Fruit fly (Drosophila melanogaster) whole organism, adult: ENCODE data around the gene CG2611.
A peak's percentile ranks its signal among the peaks of the same experiment; 100 is the strongest.

Experiments
- CG11617 ChIP-seq: fragments of 200-800 bp; sonication (Bioruptor generic); optimal IDR thresholded peaks from 2 replicates; lab custom pipeline; 2017; ENCODE audit warnings: mild to moderate bottlenecking, missing biosample characterization, missing genetic modification reagents, missing genetic modification characterization
- CG12768 ChIP-seq: fragments of 200-800 bp; sonication (Bioruptor generic); optimal IDR thresholded peaks from 2 replicates; lab custom pipeline; 2017; ENCODE audit warnings: missing biosample characterization, missing genetic modification characterization, mild to moderate bottlenecking, moderate library complexity, missing genetic modification reagents
- CG14711 ChIP-seq: fragments of 200-800 bp; sonication (Bioruptor generic); optimal IDR thresholded peaks from 2 replicates; lab custom pipeline; 2018; ENCODE audit warnings: missing biosample characterization, mild to moderate bottlenecking, missing genetic modification characterization, moderate library complexity
- CG1620 ChIP-seq: fragments of 200-800 bp; sonication (Bioruptor generic); optimal IDR thresholded peaks from 2 replicates; lab custom pipeline; 2016; ENCODE audit warnings: missing biosample characterization, missing genetic modification characterization
- CG33017 ChIP-seq: fragments of 200-800 bp; sonication (Bioruptor generic); optimal IDR thresholded peaks from 2 replicates; lab custom pipeline; 2018; ENCODE audit warnings: missing biosample characterization, mild to moderate bottlenecking, missing genetic modification characterization, moderate library complexity
- CG5204 ChIP-seq: fragments of 200-800 bp; sonication (Bioruptor generic); optimal IDR thresholded peaks from 2 replicates; lab custom pipeline; 2016; ENCODE audit warnings: missing biosample characterization, missing genetic modification characterization
- CG7045 ChIP-seq: fragments of 200-800 bp; sonication (Bioruptor generic); optimal IDR thresholded peaks from 2 replicates; lab custom pipeline; 2017; ENCODE audit warnings: missing biosample characterization, mild to moderate bottlenecking, missing genetic modification characterization
- CG7101 ChIP-seq: fragments of 200-800 bp; sonication (Bioruptor generic); optimal IDR thresholded peaks from 2 replicates; lab custom pipeline; 2018; ENCODE audit warnings: missing biosample characterization, mild to moderate bottlenecking, missing genetic modification characterization, moderate library complexity
- Clk ChIP-seq: fragments of 200-800 bp; sonication (Bioruptor generic); optimal IDR thresholded peaks from 2 replicates; lab custom pipeline; 2017; ENCODE audit warnings: missing biosample characterization, missing genetic modification characterization
- Crg-1 ChIP-seq: fragments of 200-800 bp; sonication (Bioruptor generic); optimal IDR thresholded peaks from 2 replicates; lab custom pipeline; 2016; ENCODE audit warnings: missing biosample characterization, missing genetic modification characterization
- Hr96 ChIP-seq: fragments of 200-800 bp; sonication (Bioruptor generic); optimal IDR thresholded peaks from 2 replicates; lab custom pipeline; 2016; ENCODE audit warnings: missing biosample characterization, missing genetic modification characterization
- Mnt ChIP-seq: fragments of 200-800 bp; sonication (Bioruptor generic); optimal IDR thresholded peaks from 2 replicates; lab custom pipeline; 2016; ENCODE audit warnings: missing biosample characterization, mild to moderate bottlenecking, missing genetic modification characterization
- bab1 ChIP-seq: fragments of 200-800 bp; sonication (Bioruptor generic); optimal IDR thresholded peaks from 3 replicates; lab custom pipeline; 2019; ENCODE audit warnings: missing biosample characterization, mild to moderate bottlenecking, missing genetic modification characterization, moderate library complexity
- cic ChIP-seq: fragments of 200-800 bp; sonication (Bioruptor generic); optimal IDR thresholded peaks from 2 replicates; lab custom pipeline; 2017; ENCODE audit warnings: missing biosample characterization, mild to moderate bottlenecking, missing genetic modification characterization, moderate library complexity
- cnc ChIP-seq, 2 experiments: fragments of >200 bp; optimal IDR thresholded peaks; 2 replicates each; lab custom pipeline; 2017
- kay ChIP-seq: fragments of 200-800 bp; sonication (Bioruptor generic); peaks from one replicate; lab custom pipeline; 2016; ENCODE audit warnings: missing biosample characterization, missing genetic modification characterization, borderline replicate concordance
- ovo ChIP-seq: fragments of 200-800 bp; sonication (Bioruptor generic); optimal IDR thresholded peaks from 2 replicates; lab custom pipeline; 2016; ENCODE audit warnings: missing biosample characterization, missing genetic modification characterization
- pad ChIP-seq: fragments of 200-800 bp; sonication (Bioruptor generic); optimal IDR thresholded peaks from 3 replicates; lab custom pipeline; 2017; ENCODE audit warnings: missing biosample characterization, missing genetic modification characterization, mild to moderate bottlenecking, moderate library complexity, missing genetic modification reagents
- tj ChIP-seq: fragments of 200-800 bp; sonication (Bioruptor generic); optimal IDR thresholded peaks from 3 replicates; lab custom pipeline; 2017; ENCODE audit warnings: missing biosample characterization, mild to moderate bottlenecking, missing genetic modification characterization, moderate library complexity
- toe ChIP-seq: fragments of 200-800 bp; sonication (Bioruptor generic); optimal IDR thresholded peaks from 2 replicates; lab custom pipeline; 2016; ENCODE audit warnings: missing biosample characterization, missing genetic modification characterization

Gene CG2611

DNA sequence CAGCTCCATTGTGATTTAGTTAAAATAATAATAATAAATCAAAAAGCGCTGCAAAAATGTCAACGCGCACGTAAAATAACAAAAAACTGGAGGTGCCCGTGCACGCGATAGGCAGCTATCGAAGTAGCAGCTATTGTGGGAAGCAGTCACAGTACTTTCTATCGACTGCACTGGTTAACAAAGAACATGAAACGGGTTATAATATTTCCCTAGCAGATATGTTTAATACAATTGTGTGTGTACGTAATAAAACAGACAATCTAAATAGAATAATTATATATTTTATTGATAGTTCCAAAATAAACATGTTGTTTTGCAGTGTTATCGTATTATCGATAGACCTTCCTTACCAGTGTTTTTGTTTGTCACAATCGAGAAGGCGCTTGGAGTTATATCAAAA lies 25.9 kb downstream of the CG2611 start, which contains the start of the genes CG31678 and IKKepsilon:
TSS of gene CG31678 (minus strand) at position 67 of the 400 bp plus-strand sequence.
TSS of gene IKKepsilon (plus strand) at position 171 of the 400 bp plus-strand sequence.
- TF ChIP-seq ovo (no peak), tj (GFP tag; lab: Kevin White, UChicago) (peak; percentile 21), Crg-1 (GFP tag; lab: Kevin White, UChicago) (peak; percentile 23), CG7045 (GFP tag; lab: Kevin White, UChicago) (peak; percentile 13), pad (GFP tag; lab: Kevin White, UChicago) (peak; percentile 15), CG33017 (tag; lab: Kevin White, UChicago) (peak; percentile 29), CG7101 (tag; lab: Kevin White, UChicago) (peak; percentile 37), kay (GFP tag; lab: Kevin White, UChicago) (peak; percentile 64), cic (GFP tag; lab: Kevin White, UChicago) (peak; percentile 47), CG1620 (GFP tag; lab: Kevin White, UChicago) (peak; percentile 10), CG5204 (GFP tag; lab: Kevin White, UChicago) (no peak), bab1 (GFP tag; lab: Kevin White, UChicago) (peak; percentile 58), cnc (optimal IDR thresholded peaks at IDR 0.05; lab: Kevin White, UChicago) (no peak), CG14711 (peak; percentile 45), Hr96 (GFP tag; lab: Kevin White, UChicago) (no peak), Mnt (GFP tag; lab: Kevin White, UChicago) (peak; percentile 46), CG11617 (GFP tag; lab: Kevin White, UChicago) (peak; percentile 23), CG12768 (GFP tag; lab: Kevin White, UChicago) (no peak), toe (GFP tag; lab: Kevin White, UChicago) (peak; percentile 20), Clk (GFP tag; lab: Kevin White, UChicago) (no peak)

DNA sequence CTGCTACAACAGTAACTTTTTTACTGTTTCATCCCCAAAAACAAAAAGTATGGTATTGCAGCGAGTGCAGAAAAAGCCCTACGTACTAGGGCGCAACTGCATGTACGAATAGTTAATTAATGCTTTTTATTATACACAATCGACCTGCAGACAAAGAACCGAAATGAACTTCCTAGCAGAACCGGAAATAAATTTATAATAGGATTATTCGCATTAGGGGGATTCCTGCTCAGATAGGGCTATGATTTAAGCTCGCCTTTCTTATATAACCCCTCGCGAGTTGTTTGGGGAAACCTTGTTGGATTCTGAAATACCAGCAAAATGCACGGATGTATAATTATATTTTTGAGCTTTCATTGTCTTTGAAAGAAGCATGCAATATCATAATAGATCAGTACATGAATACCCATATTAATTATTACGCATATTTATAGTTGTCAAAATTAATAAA lies 31.7 kb downstream of the CG2611 start, which contains the start of gene Cen:
TSS of gene Cen (minus strand) at position 199 of the 451 bp plus-strand sequence.
- TF ChIP-seq pad (GFP tag; lab: Kevin White, UChicago) (peak; percentile 3), CG11617 (GFP tag; lab: Kevin White, UChicago) (peak; percentile 69), CG7101 (tag; lab: Kevin White, UChicago) (peak; percentile 43), CG33017 (tag; lab: Kevin White, UChicago) (peak; percentile 7), CG14711 (peak; percentile 12), Hr96 (GFP tag; lab: Kevin White, UChicago) (peak; percentile 67), CG12768 (GFP tag; lab: Kevin White, UChicago) (peak; percentile 8), tj (GFP tag; lab: Kevin White, UChicago) (peak; percentile 37), kay (GFP tag; lab: Kevin White, UChicago) (peak; percentile 14), Crg-1 (GFP tag; lab: Kevin White, UChicago) (peak; percentile 20), ovo (no peak), CG1620 (GFP tag; lab: Kevin White, UChicago) (peak; percentile 64), bab1 (GFP tag; lab: Kevin White, UChicago) (peak; percentile 53), CG7045 (GFP tag; lab: Kevin White, UChicago) (peak; percentile 61), Clk (GFP tag; lab: Kevin White, UChicago) (no peak), toe (GFP tag; lab: Kevin White, UChicago) (peak; percentile 77), Mnt (GFP tag; lab: Kevin White, UChicago) (peak; percentile 50), CG5204 (GFP tag; lab: Kevin White, UChicago) (peak; percentile 67), cic (GFP tag; lab: Kevin White, UChicago) (no peak), cnc (optimal IDR thresholded peaks at IDR 0.05; lab: Kevin White, UChicago) (no peak)

DNA sequence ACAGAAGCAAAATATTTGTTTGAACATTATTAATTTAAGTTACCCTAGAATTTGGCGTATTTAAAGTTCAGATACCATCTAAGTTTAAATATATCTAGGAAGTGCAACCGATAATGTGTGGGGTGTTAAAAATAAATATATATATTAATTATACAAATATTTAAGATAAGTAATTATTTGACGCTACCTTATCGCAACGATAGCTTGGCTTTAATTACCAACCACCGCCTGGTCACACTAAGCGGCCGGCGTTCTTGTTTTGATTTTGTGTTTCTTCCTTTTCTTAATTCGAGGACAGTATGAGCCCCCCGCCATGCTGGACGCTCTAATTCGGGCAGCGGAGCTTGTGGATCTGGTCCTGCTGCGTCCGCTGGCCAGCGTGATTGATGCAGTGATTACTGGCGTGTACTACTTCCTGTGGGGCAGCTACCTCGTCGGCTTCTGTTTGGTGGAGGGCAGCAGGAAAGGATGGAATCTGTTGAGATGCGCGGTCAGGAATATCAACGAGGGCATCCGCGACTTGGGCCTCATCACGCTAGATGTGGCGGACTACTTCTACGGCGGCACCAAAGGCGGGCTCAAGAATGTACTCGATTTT lies 32.2 kb downstream of the CG2611 start, which contains the start of gene CG2617:
TSS of gene CG2617 (plus strand) at position 233 of the 598 bp plus-strand sequence.
- TF ChIP-seq tj (GFP tag; lab: Kevin White, UChicago) (no peak), Crg-1 (GFP tag; lab: Kevin White, UChicago) (no peak), bab1 (GFP tag; lab: Kevin White, UChicago) (no peak), CG11617 (GFP tag; lab: Kevin White, UChicago) (peak; percentile 24), CG1620 (GFP tag; lab: Kevin White, UChicago) (no peak)

DNA sequence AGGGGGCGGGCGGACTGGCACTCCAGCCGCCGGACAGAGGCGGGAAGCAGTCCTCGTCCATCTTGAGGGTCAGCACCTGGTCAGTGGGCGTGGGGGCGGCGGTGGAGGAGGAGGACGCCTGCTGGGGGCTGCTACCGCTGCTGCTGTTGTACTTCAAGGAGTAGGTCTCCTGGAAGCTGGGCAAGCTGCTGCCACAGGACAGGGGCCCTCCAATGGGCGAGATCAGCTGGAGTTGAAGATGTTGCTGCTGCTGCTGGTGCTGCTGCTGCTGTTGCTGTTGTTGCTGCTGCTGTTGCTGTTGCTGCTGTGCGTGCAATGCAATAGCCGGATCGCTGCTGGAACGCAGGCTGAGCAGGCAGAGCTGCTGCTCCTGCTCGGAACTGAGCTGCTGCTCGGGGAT lies 38.7 kb downstream of the CG2611 start:
- no peak for TF ChIP-seq Mnt (GFP tag; lab: Kevin White, UChicago)
- no peak for TF ChIP-seq CG14711
- no peak for TF ChIP-seq pad (GFP tag; lab: Kevin White, UChicago)
- no peak for TF ChIP-seq bab1 (GFP tag; lab: Kevin White, UChicago)
- no peak for TF ChIP-seq toe (GFP tag; lab: Kevin White, UChicago)
- no peak for TF ChIP-seq CG33017 (tag; lab: Kevin White, UChicago)
- TF ChIP-seq Clk (GFP tag; lab: Kevin White, UChicago) = no peak
- no peak for TF ChIP-seq CG11617 (GFP tag; lab: Kevin White, UChicago)
- no peak for TF ChIP-seq Crg-1 (GFP tag; lab: Kevin White, UChicago)
- TF ChIP-seq Hr96 (GFP tag; lab: Kevin White, UChicago) = no peak
- TF ChIP-seq CG7045 (GFP tag; lab: Kevin White, UChicago) = no peak
- TF ChIP-seq tj (GFP tag; lab: Kevin White, UChicago) = no peak
- no peak for TF ChIP-seq cnc (optimal IDR thresholded peaks at IDR 0.05; lab: Kevin White, UChicago)
- TF ChIP-seq ovo = no peak
- no peak for TF ChIP-seq CG5204 (GFP tag; lab: Kevin White, UChicago)
- TF ChIP-seq CG7101 (tag; lab: Kevin White, UChicago) = no peak
- TF ChIP-seq CG1620 (GFP tag; lab: Kevin White, UChicago) = no peak
- no peak for TF ChIP-seq cic (GFP tag; lab: Kevin White, UChicago)

DNA sequence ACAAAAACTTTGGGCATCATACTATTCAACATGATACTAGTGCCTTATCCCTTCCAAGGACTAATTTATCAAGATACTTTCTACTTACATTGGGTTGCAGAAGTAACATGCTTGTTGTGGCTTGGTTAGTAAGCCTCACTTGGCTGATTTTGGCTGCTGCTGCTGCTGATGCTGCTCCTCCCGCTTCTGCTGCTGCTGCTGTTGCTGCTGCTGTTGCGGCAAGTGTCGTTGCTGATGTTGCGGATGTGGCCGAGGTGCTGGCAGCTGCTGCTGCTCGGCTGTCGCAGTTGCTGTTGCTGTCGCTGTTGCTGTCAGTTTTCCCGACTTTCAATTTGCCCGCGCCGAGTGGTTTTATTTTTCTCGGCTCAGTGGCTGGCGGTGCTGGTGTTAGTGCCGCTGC lies 40.1 kb downstream of the CG2611 start:
- TF ChIP-seq toe (GFP tag; lab: Kevin White, UChicago) = no peak
